Worm (Caenorhabditis elegans): ENCODE results near the gene C10B5.1.

The C10B5.1 gene

DNA sequence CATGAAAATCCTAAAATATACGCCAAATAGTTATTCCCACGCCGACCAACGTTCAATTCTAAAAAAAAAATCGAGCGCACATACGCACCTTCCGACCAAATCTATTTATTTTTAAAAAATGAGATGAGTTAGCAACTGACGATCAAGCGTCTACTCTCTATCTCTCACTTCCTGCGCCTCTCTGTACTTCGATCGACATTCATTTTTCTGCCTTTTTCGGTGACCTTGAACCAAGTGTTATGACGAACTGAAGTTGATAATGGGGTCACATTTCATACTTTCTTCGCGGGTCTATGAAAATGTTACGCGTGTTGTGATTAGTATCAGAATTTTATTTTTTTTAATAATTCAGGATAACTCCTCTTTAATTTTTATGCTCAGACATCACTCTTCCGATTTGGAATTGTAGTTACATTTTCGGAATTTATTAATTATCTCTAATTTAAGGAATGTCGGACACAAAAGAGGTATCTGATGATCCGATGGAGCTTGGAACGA, 26.3 kb downstream of the C10B5.1 start, which contains the start of gene smk-1:
Gene smk-1 (plus strand): TSS at position 448 of the 498 bp plus-strand sequence.
- 0 out of 2 replicates have a peak, but pooled peaks have one; percentile 3 for TF ChIP-seq nhr-19 (GFP tag; conservative IDR thresholded peaks at IDR 0.05)
- no peak for TF ChIP-seq ceh-8 (GFP tag; optimal IDR thresholded peaks at IDR 0.05)
- TF ChIP-seq hlh-4 (tag; optimal IDR thresholded peaks at IDR 0.05) = no peak
- no peak for TF ChIP-seq C34B4.2 (tag; optimal IDR thresholded peaks at IDR 0.05)
- TF ChIP-seq dsc-1 (tag; optimal IDR thresholded peaks at IDR 0.05) = no peak
- TF ChIP-seq sup-37 (GFP tag; optimal IDR thresholded peaks at IDR 0.05) = no peak
- TF ChIP-seq nhr-85 (tag) = peak; percentile 77
- no peak for TF ChIP-seq unc-62 (GFP tag; optimal IDR thresholded peaks at IDR 0.05)
- no peak for TF ChIP-seq ztf-11 (tag; optimal IDR thresholded peaks at IDR 0.05)
- TF ChIP-seq grh-1 (GFP tag; IDR thresholded peaks at IDR 0.05) = no peak
- no peak for TF ChIP-seq unc-98 (GFP tag; IDR thresholded peaks at IDR 0.05)
- TF ChIP-seq isw-1 (GFP tag; IDR thresholded peaks at IDR 0.05) = no peak
- peak; percentile 42 for TF ChIP-seq nhr-20 (tag; optimal IDR thresholded peaks at IDR 0.05)
- no peak for TF ChIP-seq nhr-84 (tag; optimal IDR thresholded peaks at IDR 0.05)
- TF ChIP-seq jun-1 (tag; optimal IDR thresholded peaks at IDR 0.05) = no peak
- no peak for TF ChIP-seq mef-2 (tag; optimal IDR thresholded peaks at IDR 0.05)
- TF ChIP-seq nhr-28 (tag; optimal IDR thresholded peaks at IDR 0.05) = no peak
- no peak for TF ChIP-seq pag-3 (tag; optimal IDR thresholded peaks at IDR 0.05; ENCODE audit: borderline replicate concordance, insufficient read depth)
- TF ChIP-seq pqm-1 (tag; optimal IDR thresholded peaks at IDR 0.05) = no peak
- no peak for TF ChIP-seq snpc-4 (tag; optimal IDR thresholded peaks at IDR 0.05)
- TF ChIP-seq egl-13 (tag; optimal IDR thresholded peaks at IDR 0.05) = no peak
- TF ChIP-seq rnt-1 (tag; optimal IDR thresholded peaks at IDR 0.05) = no peak
- no peak for TF ChIP-seq F16B12.6 (tag; optimal IDR thresholded peaks at IDR 0.05)
- no peak for TF ChIP-seq hpl-2 (GFP tag; optimal IDR thresholded peaks at IDR 0.05)
- peak; percentile 45 for TF ChIP-seq nhr-71 (tag; optimal IDR thresholded peaks at IDR 0.05)
- TF ChIP-seq unc-86 (tag; optimal IDR thresholded peaks at IDR 0.05) = no peak
- peak in 1 of 2 experiments; percentile 16 for TF ChIP-seq lin-35 (GFP tag; optimal IDR thresholded peaks at IDR 0.05)
- TF ChIP-seq irx-1 (tag; optimal IDR thresholded peaks at IDR 0.05) = no peak
- TF ChIP-seq mdl-1 (tag; optimal IDR thresholded peaks at IDR 0.05) = peak in 1 of 2 experiments; percentile 11
- TF ChIP-seq C04F5.9 (tag; optimal IDR thresholded peaks at IDR 0.05) = no peak
- TF ChIP-seq C16A3.4 (tag; optimal IDR thresholded peaks at IDR 0.05) = no peak
- TF ChIP-seq ceh-63 (GFP tag; optimal IDR thresholded peaks at IDR 0.05) = no peak
- no peak for TF ChIP-seq zag-1 (tag; optimal IDR thresholded peaks at IDR 0.05)
- TF ChIP-seq ceh-88 (GFP tag; IDR thresholded peaks at IDR 0.05) = no peak
- peak; percentile 3 for TF ChIP-seq swsn-7 (tag; optimal IDR thresholded peaks at IDR 0.05)
- TF ChIP-seq snu-23 (GFP tag; optimal IDR thresholded peaks at IDR 0.05) = peak; percentile 38
- no peak for TF ChIP-seq zip-4 (GFP tag; optimal IDR thresholded peaks at IDR 0.05)
- no peak for TF ChIP-seq ceh-82 (tag; optimal IDR thresholded peaks at IDR 0.05)
- no peak for TF ChIP-seq nhr-12 (tag; optimal IDR thresholded peaks at IDR 0.05)
- TF ChIP-seq unc-30 (tag; optimal IDR thresholded peaks at IDR 0.05) = no peak
- TF ChIP-seq nhr-237 (tag; optimal IDR thresholded peaks at IDR 0.05) = no peak
- no peak for TF ChIP-seq ztf-4 (tag; optimal IDR thresholded peaks at IDR 0.05)
- TF ChIP-seq tbx-2 (tag; optimal IDR thresholded peaks at IDR 0.05) = no peak
- no peak for TF ChIP-seq fkh-8 (tag; optimal IDR thresholded peaks at IDR 0.05)
- no peak for TF ChIP-seq alr-1 (tag; optimal IDR thresholded peaks at IDR 0.05; ENCODE audit: borderline replicate concordance)
- TF ChIP-seq skn-1 (tag; optimal IDR thresholded peaks at IDR 0.05) = peak; percentile 16
- TF ChIP-seq egl-27 (tag; optimal IDR thresholded peaks at IDR 0.05) = no peak
- TF ChIP-seq efl-3 (GFP tag; optimal IDR thresholded peaks at IDR 0.05) = no peak
- no peak for TF ChIP-seq hlh-17 (GFP tag; optimal IDR thresholded peaks at IDR 0.05; ENCODE audit: borderline replicate concordance)
- no peak for TF ChIP-seq sptf-1 (tag; optimal IDR thresholded peaks at IDR 0.05)
- no peak for TF ChIP-seq tlp-1 (tag; optimal IDR thresholded peaks at IDR 0.05)
- no peak for TF ChIP-seq fos-1 (tag; optimal IDR thresholded peaks at IDR 0.05)
- peak in 1 of 2 experiments; percentile 18 for TF ChIP-seq lsy-2 (tag; optimal IDR thresholded peaks at IDR 0.05)
- no peak for TF ChIP-seq vab-15 (tag; optimal IDR thresholded peaks at IDR 0.05)

Measured in whole organism, L1 larva.